Fruit fly (Drosophila melanogaster) Kc167 (cell line): Measurements from ENCODE around the gene lectin-24Db.

ENCODE experiments used
- Sin3A ChIP-seq: fragments of >200 bp; optimal IDR thresholded peaks from 2 replicates; lab custom pipeline; 2018; ENCODE audit warnings: missing external identifiers
- h ChIP-seq: fragments of >200 bp; optimal IDR thresholded peaks from 3 replicates; lab custom pipeline; 2018; ENCODE audit warnings: missing external identifiers
- psq ChIP-seq: fragments of >200 bp; optimal IDR thresholded peaks from 2 replicates; lab custom pipeline; 2017; ENCODE audit warnings: missing external identifiers
- ttk ChIP-seq: sonication (Bioruptor generic); optimal IDR thresholded peaks from 2 replicates; lab custom pipeline; 2017; ENCODE audit warnings: missing external identifiers

DNA sequence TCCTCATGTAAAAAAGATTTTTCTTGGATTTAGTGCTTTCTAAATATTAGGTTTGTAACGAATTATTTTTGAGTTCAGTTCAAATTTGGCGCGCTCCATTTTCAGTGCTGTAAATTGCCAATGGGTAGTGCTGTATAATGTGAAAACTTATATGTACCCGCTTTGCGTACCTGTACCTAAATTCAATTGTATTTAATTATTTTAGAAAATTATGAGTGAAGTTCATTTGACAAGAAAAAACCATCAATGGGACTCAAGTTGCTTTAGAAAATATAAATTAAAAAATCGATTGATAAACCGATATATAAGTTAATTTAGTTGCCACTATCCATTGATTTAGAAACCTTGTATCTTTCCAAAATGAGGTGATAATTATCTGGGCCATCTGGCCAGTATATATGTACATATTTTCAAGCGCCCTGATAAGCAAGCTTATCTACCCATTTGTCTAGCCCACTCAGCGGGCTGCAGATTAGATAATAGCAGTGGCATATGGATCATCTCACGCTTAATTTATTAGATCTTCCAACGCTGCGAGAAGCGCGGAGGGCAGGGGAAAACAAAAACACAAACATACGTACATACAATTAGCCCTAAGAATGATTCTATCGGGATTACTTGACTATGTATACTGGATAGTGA is 36.4 kb downstream of the lectin-24Db start:
- TF ChIP-seq psq: no peak
- TF ChIP-seq Sin3A (lab: Kevin White, UChicago): no peak
- TF ChIP-seq ttk (lab: Kevin White, UChicago): no peak
- no peak for TF ChIP-seq h (lab: Kevin White, UChicago)
